Worm (Caenorhabditis elegans) whole organism, early embryonic: ENCODE measurements around the gene nid-1.
"Not testable (repeated sequence)": the region's sequence is repeated elsewhere in the genome, so short reads cannot be mapped to it uniquely, and the experiment has no call there.

Experiments
- B0310.2 ChIP-seq: sonication (generic microtip); optimal IDR thresholded peaks from 2 replicates; lab custom pipeline; 2016; ENCODE audit warnings: mild to moderate bottlenecking, missing genetic modification characterization, missing compliant biosample characterization
- F13C5.2 ChIP-seq: sonication (generic microtip); optimal IDR thresholded peaks from 2 replicates; lab custom pipeline; 2017; ENCODE audit warnings: mild to moderate bottlenecking, missing genetic modification characterization, inconsistent platforms, missing compliant biosample characterization
- aly-1 ChIP-seq: sonication (generic microtip); optimal IDR thresholded peaks from 2 replicates; lab custom pipeline; 2016; ENCODE audit warnings: missing genetic modification characterization, missing compliant biosample characterization
- ama-1 ChIP-seq: fragments of 150-350 bp; optimal IDR thresholded peaks from 2 replicates; lab custom pipeline; 2014
- ceh-13 ChIP-seq: fragments of 200-800 bp; sonication (Bioruptor generic); optimal IDR thresholded peaks from 2 replicates; lab custom pipeline; 2018; ENCODE audit warnings: mild to moderate bottlenecking, missing genetic modification characterization, missing compliant biosample characterization
- ceh-36 ChIP-seq: sonication (generic microtip); optimal IDR thresholded peaks from 2 replicates; lab custom pipeline; 2016; ENCODE audit warnings: missing genetic modification characterization, inconsistent platforms, missing compliant biosample characterization
- ets-7 ChIP-seq: sonication (generic microtip); optimal IDR thresholded peaks from 2 replicates; lab custom pipeline; 2016; ENCODE audit warnings: missing genotype, missing genetic modification characterization, missing compliant biosample characterization
- flt-1 ChIP-seq: fragments of 200-800 bp; sonication (Bioruptor generic); IDR thresholded peaks from 2 replicates; pipeline ENCODE4 v1.3.6; 2022; ENCODE audit warnings: missing genetic modification characterization, missing compliant biosample characterization
- hmbx-1 ChIP-seq: sonication (generic microtip); optimal IDR thresholded peaks from 2 replicates; lab custom pipeline; 2016; ENCODE audit warnings: mild to moderate bottlenecking, missing genetic modification characterization, missing compliant biosample characterization
- hmg-4 ChIP-seq: fragments of 200-800 bp; sonication (Bioruptor generic); optimal IDR thresholded peaks from 2 replicates; lab custom pipeline; 2018; ENCODE audit warnings: mild to moderate bottlenecking, missing genetic modification characterization, missing compliant biosample characterization
- hnd-1 ChIP-seq: sonication (generic microtip); optimal IDR thresholded peaks from 2 replicates; lab custom pipeline; 2016; ENCODE audit warnings: missing genetic modification characterization, missing compliant biosample characterization
- pes-1 ChIP-seq: fragments of 200-800 bp; sonication (Bioruptor generic); IDR thresholded peaks from 2 replicates; pipeline ENCODE4 v1.3.6; 2022; ENCODE audit warnings: missing genetic modification reagents, missing genetic modification characterization, missing compliant biosample characterization
- scrt-1 ChIP-seq: fragments of 200-800 bp; sonication (Bioruptor generic); IDR thresholded peaks from 2 replicates; pipeline ENCODE4 v1.3.6; 2022; ENCODE audit warnings: missing genetic modification characterization, missing compliant biosample characterization
- sea-1 ChIP-seq: fragments of 200-800 bp; sonication (Bioruptor generic); conservative IDR thresholded peaks from 2 replicates; pipeline ENCODE4 v1.3.6; 2022; ENCODE audit warnings: missing genetic modification characterization, missing compliant biosample characterization
- tbx-11 ChIP-seq: fragments of 200-800 bp; sonication (Bioruptor generic); IDR thresholded peaks from 2 replicates; pipeline ENCODE4 v1.3.6; 2022; ENCODE audit warnings: missing genetic modification characterization, missing compliant biosample characterization
- tbx-37 ChIP-seq: fragments of 200-800 bp; sonication (Bioruptor generic); conservative IDR thresholded peaks from 2 replicates; pipeline ENCODE4 v1.3.6; 2022; ENCODE audit warnings: missing genetic modification reagents, missing genetic modification characterization, missing compliant biosample characterization
- tra-4 ChIP-seq: sonication (generic microtip); optimal IDR thresholded peaks from 2 replicates; lab custom pipeline; 2017; ENCODE audit warnings: missing genetic modification characterization, missing compliant biosample characterization

The nid-1 gene

DNA sequence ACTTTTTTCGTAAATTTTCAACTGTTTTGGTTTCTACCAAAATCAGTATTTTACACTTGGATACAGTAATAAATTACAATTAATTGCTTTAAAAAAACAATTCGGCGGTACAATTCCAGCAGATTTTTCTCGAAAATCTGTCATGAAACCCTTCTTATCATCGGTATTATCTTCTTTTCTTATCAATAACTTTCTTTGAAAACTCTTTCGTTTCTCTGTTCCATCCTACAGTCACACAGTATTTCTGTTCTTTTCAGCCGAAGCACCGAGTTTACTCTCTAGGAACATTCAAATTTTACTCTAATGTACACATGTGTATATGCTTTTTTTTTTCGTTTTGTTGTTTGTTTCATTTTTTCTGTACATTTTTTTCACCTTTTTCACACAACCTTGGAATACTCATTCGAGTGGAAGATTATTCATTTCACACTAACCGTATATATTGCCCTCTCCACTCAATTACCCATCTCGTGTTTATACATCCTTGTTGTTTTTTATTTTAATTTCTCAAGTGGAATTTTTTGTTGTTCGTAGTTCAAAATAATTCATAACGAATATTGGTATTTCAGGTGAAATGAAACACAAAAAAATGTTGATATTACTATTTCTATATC is at the start of gene nid-1:
Gene nid-1 (plus strand): TSS at position 564 of the 614 bp plus-strand sequence.
- no peak for TF ChIP-seq F13C5.2 (tag; lab: Kevin White, UChicago)
- no peak for TF ChIP-seq ceh-36 (tag; lab: Kevin White, UChicago)
- TF ChIP-seq scrt-1 (GFP tag; lab: Robert Waterston, UW) = no peak
- no peak for TF ChIP-seq B0310.2 (tag; lab: Kevin White, UChicago)
- no peak for TF ChIP-seq pes-1 (GFP tag; lab: Robert Waterston, UW)
- TF ChIP-seq hmg-4 (GFP tag; lab: Kevin White, UChicago) = no peak
- no peak for TF ChIP-seq tbx-11 (GFP tag; lab: Robert Waterston, UW)
- no peak for TF ChIP-seq hmbx-1 (tag; lab: Kevin White, UChicago)
- no peak for TF ChIP-seq flt-1 (GFP tag; lab: Robert Waterston, UW)

DNA sequence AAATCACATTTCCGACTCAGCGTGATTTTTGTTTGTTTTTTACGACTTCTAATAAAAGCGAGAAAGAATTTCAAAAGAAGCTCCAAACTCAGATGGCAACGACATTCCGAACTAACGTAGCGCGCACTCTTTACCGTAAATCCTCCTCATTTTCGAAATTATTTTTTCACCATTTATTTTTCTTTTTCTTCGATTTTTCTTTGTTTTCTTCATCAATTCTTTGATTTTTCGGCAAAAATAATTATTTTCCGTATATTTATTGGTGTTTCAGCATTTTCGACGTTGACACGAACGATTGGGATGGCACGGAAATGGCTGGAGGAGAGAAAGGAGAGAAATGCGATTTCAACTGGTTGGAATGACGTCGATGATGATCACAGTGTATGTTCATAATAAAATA is 44.3 kb upstream of the nid-1 start, which contains the start of gene T07F10.5:
Gene T07F10.5 (plus strand): TSS at position 301 of the 400 bp plus-strand sequence.
- not testable (repeated sequence) for TF ChIP-seq ceh-36 (tag; lab: Kevin White, UChicago); flt-1 (GFP tag; lab: Robert Waterston, UW); hnd-1 (tag; lab: Kevin White, UChicago)

DNA sequence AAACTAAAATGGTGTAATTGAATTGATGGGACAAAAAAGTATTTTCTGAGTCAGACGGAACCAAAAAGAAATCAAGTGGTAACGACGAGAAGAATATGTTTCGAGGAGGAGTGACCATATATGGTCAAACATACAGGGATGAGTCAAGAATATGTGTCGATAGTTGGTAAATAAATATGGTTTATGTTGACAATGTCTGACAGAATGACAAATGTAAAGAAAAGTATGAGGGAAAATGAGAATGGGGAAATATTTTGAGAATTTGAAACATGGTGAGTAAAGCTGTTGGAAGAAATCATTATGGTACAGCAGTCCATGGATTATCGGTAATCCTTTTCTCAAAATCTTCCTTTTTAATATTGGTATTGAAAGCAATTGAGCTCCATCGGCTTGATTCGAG is 41.9 kb upstream of the nid-1 start, which contains the start of gene nspg-1:
Gene nspg-1 (minus strand): TSS at position 101 of the 400 bp plus-strand sequence.
- no peak for TF ChIP-seq F13C5.2 (tag; lab: Kevin White, UChicago)
- no peak for TF ChIP-seq hmg-4 (GFP tag; lab: Kevin White, UChicago)
- TF ChIP-seq pes-1 (GFP tag; lab: Robert Waterston, UW) = no peak
- TF ChIP-seq scrt-1 (GFP tag; lab: Robert Waterston, UW) = no peak
- no peak for TF ChIP-seq ets-7 (tag; lab: Kevin White, UChicago)
- TF ChIP-seq ama-1 = no peak
- TF ChIP-seq tra-4 (tag; lab: Kevin White, UChicago) = no peak
- TF ChIP-seq tbx-11 (GFP tag; lab: Robert Waterston, UW) = no peak
- TF ChIP-seq ceh-36 (tag; lab: Kevin White, UChicago) = no peak
- TF ChIP-seq B0310.2 (tag; lab: Kevin White, UChicago) = no peak
- no peak for TF ChIP-seq ceh-13 (GFP tag; lab: Kevin White, UChicago)
- no peak for TF ChIP-seq aly-1 (tag; lab: Kevin White, UChicago)
- no peak for TF ChIP-seq sea-1
- no peak for TF ChIP-seq hmbx-1 (tag; lab: Kevin White, UChicago)
- no peak for TF ChIP-seq tbx-37
- no peak for TF ChIP-seq hnd-1 (tag; lab: Kevin White, UChicago)
- TF ChIP-seq flt-1 (GFP tag; lab: Robert Waterston, UW) = no peak

DNA sequence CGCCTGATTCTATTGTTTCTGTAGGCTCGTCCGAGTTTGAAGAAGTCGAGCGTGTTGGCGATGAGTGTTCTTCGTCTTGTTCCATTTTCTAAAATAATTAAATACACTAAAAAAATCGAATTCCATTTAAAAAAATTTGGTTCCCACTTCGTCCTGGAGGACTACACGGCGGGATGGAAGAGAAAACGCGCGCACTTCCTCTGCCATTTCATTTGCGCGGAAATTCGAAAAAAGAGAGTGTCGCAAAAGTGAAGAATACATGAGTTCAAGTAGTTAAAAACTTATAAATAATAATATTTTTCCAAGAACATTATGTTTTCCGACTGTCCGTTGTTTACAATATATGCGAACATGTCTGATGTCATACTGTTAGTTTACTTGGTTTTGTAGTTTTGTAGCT is 40.0 kb upstream of the nid-1 start, which contains the start of gene T07F10.3:
Gene T07F10.3 (minus strand): TSS at position 98 of the 400 bp plus-strand sequence.
- TF ChIP-seq tbx-11 (GFP tag; lab: Robert Waterston, UW) (no peak), ceh-13 (GFP tag; lab: Kevin White, UChicago) (no peak), hmg-4 (GFP tag; lab: Kevin White, UChicago) (peak; percentile 57), tra-4 (tag; lab: Kevin White, UChicago) (no peak), pes-1 (GFP tag; lab: Robert Waterston, UW) (no peak), aly-1 (tag; lab: Kevin White, UChicago) (no peak), flt-1 (GFP tag; lab: Robert Waterston, UW) (peak; percentile 57), ets-7 (tag; lab: Kevin White, UChicago) (no peak), ama-1 (no peak), hmbx-1 (tag; lab: Kevin White, UChicago) (no peak), sea-1 (peak; percentile 74; the same call in 1 of the 2 replicates), tbx-37 (peak; percentile 96), F13C5.2 (tag; lab: Kevin White, UChicago) (peak; percentile 26), scrt-1 (GFP tag; lab: Robert Waterston, UW) (no peak), B0310.2 (tag; lab: Kevin White, UChicago) (no peak), ceh-36 (tag; lab: Kevin White, UChicago) (no peak), hnd-1 (tag; lab: Kevin White, UChicago) (peak; percentile 53)

DNA sequence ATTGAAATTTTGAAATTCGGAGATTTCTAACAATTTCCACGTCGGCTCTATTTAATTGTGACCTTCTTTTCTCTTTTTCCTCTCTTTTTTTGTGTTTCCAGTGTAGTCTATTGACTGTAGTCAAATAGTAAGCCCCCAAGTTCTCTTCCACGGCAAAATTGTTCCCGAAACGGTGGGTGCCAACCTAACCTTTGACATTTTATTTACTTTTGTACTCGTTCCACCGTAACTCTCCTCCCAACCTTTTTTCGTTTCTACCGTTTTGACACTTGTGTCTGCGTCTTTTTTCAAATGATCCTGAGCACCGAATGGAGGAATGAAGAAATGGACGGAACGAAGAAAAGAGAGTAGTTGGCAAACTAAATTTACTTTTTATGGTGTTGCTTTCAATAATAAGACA is 39.2 kb upstream of the nid-1 start:
- TF ChIP-seq tbx-37 = no peak

DNA sequence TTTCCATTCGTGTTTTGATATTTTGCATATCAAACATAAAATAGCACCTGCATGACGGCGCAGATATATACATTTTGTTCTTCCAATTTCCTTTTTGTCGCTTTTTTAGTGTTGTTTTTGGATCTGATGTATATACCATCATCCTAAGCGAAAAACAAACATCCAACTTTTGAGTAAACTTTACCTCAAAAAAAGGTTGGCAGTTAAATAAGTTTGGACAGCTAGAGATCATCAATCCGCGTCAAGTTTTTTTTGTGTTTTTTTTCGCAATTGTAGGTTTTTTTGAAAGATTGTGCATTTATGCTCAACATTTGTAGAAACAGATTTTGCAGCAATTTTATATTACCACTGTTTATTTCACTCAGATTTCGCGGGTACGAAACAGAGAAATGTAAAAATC is 38.2 kb upstream of the nid-1 start, which contains the start of gene bus-19:
Gene bus-19 (plus strand): TSS at position 301 of the 400 bp plus-strand sequence.
- no peak for TF ChIP-seq ets-7 (tag; lab: Kevin White, UChicago)
- no peak for TF ChIP-seq F13C5.2 (tag; lab: Kevin White, UChicago)
- no peak for TF ChIP-seq B0310.2 (tag; lab: Kevin White, UChicago)
- no peak for TF ChIP-seq hnd-1 (tag; lab: Kevin White, UChicago)
- TF ChIP-seq ceh-36 (tag; lab: Kevin White, UChicago) = no peak
- no peak for TF ChIP-seq pes-1 (GFP tag; lab: Robert Waterston, UW)
- TF ChIP-seq hmbx-1 (tag; lab: Kevin White, UChicago) = no peak
- no peak for TF ChIP-seq sea-1
- TF ChIP-seq flt-1 (GFP tag; lab: Robert Waterston, UW) = no peak
- TF ChIP-seq aly-1 (tag; lab: Kevin White, UChicago) = no peak
- TF ChIP-seq tra-4 (tag; lab: Kevin White, UChicago) = no peak
- no peak for TF ChIP-seq scrt-1 (GFP tag; lab: Robert Waterston, UW)
- TF ChIP-seq hmg-4 (GFP tag; lab: Kevin White, UChicago) = no peak
- TF ChIP-seq tbx-37 = no peak
- no peak for TF ChIP-seq ceh-13 (GFP tag; lab: Kevin White, UChicago)
- no peak for TF ChIP-seq ama-1
- no peak for TF ChIP-seq tbx-11 (GFP tag; lab: Robert Waterston, UW)

DNA sequence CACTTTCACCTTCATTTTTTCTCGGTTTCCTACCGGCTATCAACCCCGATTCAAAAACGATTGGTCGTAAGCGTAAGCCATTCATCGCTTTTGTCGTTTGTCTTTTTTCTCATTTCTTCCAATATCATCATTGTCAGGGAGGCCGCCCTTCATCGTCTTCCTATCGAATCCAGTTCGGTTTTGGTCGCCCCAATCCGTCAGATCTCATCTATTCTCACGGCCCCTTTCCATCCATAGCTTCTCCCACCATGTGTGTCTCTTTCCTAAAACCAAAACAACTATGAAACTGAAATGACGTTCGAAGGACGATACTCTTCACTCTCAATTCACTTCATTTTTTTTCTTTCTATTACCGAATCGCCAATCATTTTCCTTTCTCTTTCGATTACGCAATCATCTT is 34.1 kb upstream of the nid-1 start:
- TF ChIP-seq B0310.2 (tag; lab: Kevin White, UChicago) (no peak), ets-7 (tag; lab: Kevin White, UChicago) (no peak), aly-1 (tag; lab: Kevin White, UChicago) (no peak)
